Fruit fly (Drosophila melanogaster) whole organism, embryonic: ENCODE data around the gene VhaPPA1-2.

ENCODE experiments used
- B-H2 ChIP-seq: fragments of 200-800 bp; sonication (Bioruptor generic); optimal IDR thresholded peaks from 2 replicates; lab custom pipeline; 2018; ENCODE audit warnings: missing biosample characterization, mild to moderate bottlenecking, missing genetic modification characterization
- CG10267 ChIP-seq: fragments of 200-800 bp; sonication (Bioruptor generic); optimal IDR thresholded peaks from 2 replicates; lab custom pipeline; 2018; ENCODE audit warnings: missing biosample characterization, mild to moderate bottlenecking, missing genetic modification characterization, moderate library complexity
- CG10321 ChIP-seq: fragments of 200-800 bp; sonication (Bioruptor generic); IDR thresholded peaks from 2 replicates; pipeline ENCODE4 v1.3.6; 2022; ENCODE audit warnings: missing biosample characterization, missing genetic modification characterization
- CG11695 ChIP-seq: fragments of 200-800 bp; sonication (Bioruptor generic); IDR thresholded peaks from 3 replicates; pipeline ENCODE4 v1.3.6; 2022; ENCODE audit warnings: missing biosample characterization, missing genetic modification characterization
- CG13624 ChIP-seq: fragments of 200-800 bp; sonication (Bioruptor generic); optimal IDR thresholded peaks from 2 replicates; lab custom pipeline; 2016; ENCODE audit warnings: missing biosample characterization, missing genetic modification characterization
- CG14710 ChIP-seq: fragments of 200-800 bp; sonication (Bioruptor generic); optimal IDR thresholded peaks from 3 replicates; lab custom pipeline; 2019; ENCODE audit warnings: missing biosample characterization, mild to moderate bottlenecking, missing genetic modification characterization, moderate library complexity
- CG15514 ChIP-seq: fragments of 200-800 bp; sonication (Bioruptor generic); optimal IDR thresholded peaks from 3 replicates; lab custom pipeline; 2017; ENCODE audit warnings: missing biosample characterization, missing genetic modification characterization, mild to moderate bottlenecking, moderate library complexity, missing genetic modification reagents
- CG32772 ChIP-seq: fragments of 200-800 bp; sonication (Bioruptor generic); IDR thresholded peaks from 2 replicates; pipeline ENCODE4 v1.3.6; 2022; ENCODE audit warnings: missing biosample characterization, missing genetic modification characterization
- CG34224 ChIP-seq: fragments of 200-800 bp; sonication (Bioruptor generic); IDR thresholded peaks from 3 replicates; pipeline ENCODE4 v1.3.6; 2022; ENCODE audit warnings: missing biosample characterization, missing genetic modification characterization; ENCODE audit not compliant: partially characterized antibody
- CG34422 ChIP-seq: fragments of 200-800 bp; sonication (Bioruptor generic); IDR thresholded peaks from 3 replicates; pipeline ENCODE4 v1.3.6; 2022; ENCODE audit warnings: missing biosample characterization, missing genetic modification characterization
- CG4617 ChIP-seq: fragments of 200-800 bp; sonication (Bioruptor generic); optimal IDR thresholded peaks from 3 replicates; lab custom pipeline; 2016; ENCODE audit warnings: missing biosample characterization, missing genetic modification characterization, borderline replicate concordance
- CG5180 ChIP-seq: fragments of 200-800 bp; sonication (Bioruptor generic); optimal IDR thresholded peaks from 3 replicates; lab custom pipeline; 2017; ENCODE audit warnings: missing biosample characterization, missing genetic modification characterization, mild to moderate bottlenecking, moderate library complexity, missing genetic modification reagents
- CG7271 ChIP-seq: fragments of 200-800 bp; sonication (Bioruptor generic); optimal IDR thresholded peaks from 2 replicates; lab custom pipeline; 2018; ENCODE audit warnings: missing biosample characterization, mild to moderate bottlenecking, missing genetic modification characterization, moderate library complexity
- CG7556 ChIP-seq: fragments of 200-800 bp; sonication (Bioruptor generic); optimal IDR thresholded peaks from 2 replicates; lab custom pipeline; 2017; ENCODE audit warnings: missing biosample characterization, mild to moderate bottlenecking, missing genetic modification characterization
- CG9876 ChIP-seq: fragments of 200-800 bp; sonication (Bioruptor generic); optimal IDR thresholded peaks from 2 replicates; lab custom pipeline; 2016; ENCODE audit warnings: missing biosample characterization, missing genetic modification characterization
- Camta ChIP-seq: fragments of 200-800 bp; sonication (Bioruptor generic); optimal IDR thresholded peaks from 2 replicates; lab custom pipeline; 2016; ENCODE audit warnings: missing biosample characterization, missing genetic modification characterization
- Dek ChIP-seq: fragments of 200-800 bp; sonication (Bioruptor generic); optimal IDR thresholded peaks from 3 replicates; lab custom pipeline; 2019; ENCODE audit warnings: missing biosample characterization, mild to moderate bottlenecking, missing genetic modification characterization, moderate library complexity
- Ets65A ChIP-seq: fragments of 200-800 bp; sonication (Bioruptor generic); peaks from one replicate; lab custom pipeline; 2016; ENCODE audit warnings: missing biosample characterization, missing genetic modification characterization
- HmgZ ChIP-seq: fragments of 200-800 bp; sonication (Bioruptor generic); optimal IDR thresholded peaks from 2 replicates; lab custom pipeline; 2018; ENCODE audit warnings: missing biosample characterization, mild to moderate bottlenecking, missing genetic modification characterization
- Hr39 ChIP-seq: fragments of >200 bp; optimal IDR thresholded peaks from 2 replicates; lab custom pipeline; 2017
- Nf-YA ChIP-seq: fragments of 200-800 bp; sonication (Bioruptor generic); IDR thresholded peaks from 2 replicates; pipeline ENCODE4 v1.3.6; 2022; ENCODE audit warnings: missing biosample characterization, missing genetic modification characterization
- Pdp1 ChIP-seq, 2 experiments: fragments of 200-800 bp; sonication (Bioruptor generic); optimal IDR thresholded peaks; 3 replicates each; lab custom pipeline; 2016; ENCODE audit warnings: missing biosample characterization in 2 of 2, missing genetic modification characterization in 2 of 2, mild to moderate bottlenecking in 1 of 2, moderate library complexity in 1 of 2
- Scr ChIP-seq: fragments of 200-800 bp; sonication (Bioruptor generic); IDR thresholded peaks from 2 replicates; pipeline ENCODE4 v1.3.6; 2022; ENCODE audit warnings: missing biosample characterization, missing genetic modification characterization; ENCODE audit not compliant: partially characterized antibody
- Ssrp ChIP-seq: fragments of 200-800 bp; sonication (Bioruptor generic); optimal IDR thresholded peaks from 2 replicates; lab custom pipeline; 2018; ENCODE audit warnings: missing biosample characterization, mild to moderate bottlenecking, missing genetic modification characterization, moderate library complexity
- YL-1 ChIP-seq: fragments of 200-800 bp; sonication (Bioruptor generic); optimal IDR thresholded peaks from 3 replicates; lab custom pipeline; 2017; ENCODE audit warnings: missing biosample characterization, mild to moderate bottlenecking, missing genetic modification characterization
- abd-A ChIP-seq: fragments of 200-800 bp; sonication (Bioruptor generic); optimal IDR thresholded peaks from 3 replicates; lab custom pipeline; 2019; ENCODE audit warnings: missing biosample characterization, mild to moderate bottlenecking, missing genetic modification characterization, moderate library complexity
- amos ChIP-seq: fragments of 200-800 bp; sonication (Bioruptor generic); IDR thresholded peaks from 2 replicates; pipeline ENCODE4 v1.3.6; 2022; ENCODE audit warnings: missing biosample characterization, missing genetic modification characterization; ENCODE audit not compliant: partially characterized antibody
- bcd ChIP-seq: fragments of 200-800 bp; sonication (Bioruptor generic); optimal IDR thresholded peaks from 2 replicates; lab custom pipeline; 2017; ENCODE audit warnings: missing biosample characterization, mild to moderate bottlenecking, missing genetic modification characterization
- cad ChIP-seq: fragments of >200 bp; optimal IDR thresholded peaks from 2 replicates; lab custom pipeline; 2017; ENCODE audit warnings: missing biosample characterization, missing genetic modification characterization
- dm ChIP-seq: fragments of 200-800 bp; sonication (Bioruptor generic); optimal IDR thresholded peaks from 3 replicates; lab custom pipeline; 2016; ENCODE audit warnings: missing biosample characterization, missing genetic modification characterization
- gsb ChIP-seq: fragments of 200-800 bp; sonication (Bioruptor generic); IDR thresholded peaks from 2 replicates; pipeline ENCODE4 v1.3.6; 2022; ENCODE audit warnings: missing biosample characterization, missing genetic modification characterization
- jigr1 ChIP-seq: fragments of 200-800 bp; sonication (Bioruptor generic); IDR thresholded peaks from 3 replicates; pipeline ENCODE4 v1.3.6; 2022; ENCODE audit warnings: missing biosample characterization, missing genetic modification characterization
- lov ChIP-seq, 2 experiments: fragments of 200-800 bp in 1 of 2; fragments of >200 bp in 1 of 2; sonication (Bioruptor generic) in 1 of 2; IDR thresholded peaks in 1 of 2; optimal IDR thresholded peaks in 1 of 2; 2 replicates in 1 of 2; 3 replicates in 1 of 2; pipeline versions ENCODE4 v1.3.6 to Lab custom; 2017 to 2022; ENCODE audit warnings: missing biosample characterization in 1 of 2, missing genetic modification characterization in 1 of 2
- mam ChIP-seq: fragments of 200-800 bp; sonication (Bioruptor generic); optimal IDR thresholded peaks from 3 replicates; lab custom pipeline; 2016; ENCODE audit warnings: missing biosample characterization, missing genetic modification characterization
- ranshi ChIP-seq: fragments of 200-800 bp; sonication (Bioruptor generic); IDR thresholded peaks from 2 replicates; pipeline ENCODE4 v1.3.6; 2022; ENCODE audit warnings: missing biosample characterization, missing genetic modification characterization
- row ChIP-seq: fragments of 200-800 bp; sonication (Bioruptor generic); IDR thresholded peaks from 3 replicates; pipeline ENCODE4 v1.3.6; 2022; ENCODE audit warnings: missing biosample characterization, missing genetic modification characterization
- slp2 ChIP-seq: fragments of 200-800 bp; sonication (Bioruptor generic); optimal IDR thresholded peaks from 2 replicates; lab custom pipeline; 2016; ENCODE audit warnings: missing biosample characterization, missing genetic modification characterization
- tgo ChIP-seq: fragments of 200-800 bp; sonication (Bioruptor generic); IDR thresholded peaks from 3 replicates; pipeline ENCODE4 v1.3.6; 2022; ENCODE audit warnings: missing biosample characterization, missing genetic modification characterization

Gene VhaPPA1-2

dm6 chr3R:14893791-14894782 is 6.0 kb downstream of the VhaPPA1-2 start, which contains the start of gene Dph2 (continued):
- TF ChIP-seq Dek (tag; lab: Kevin White, UChicago) = peak; percentile 82
- peak; percentile 3 for TF ChIP-seq Camta (GFP tag; lab: Kevin White, UChicago)
- TF ChIP-seq row (GFP tag; lab: Robert Waterston, UW) = peak; percentile 91
- TF ChIP-seq mam (GFP tag; lab: Kevin White, UChicago) = peak; percentile 30
- TF ChIP-seq Ets65A (GFP tag; lab: Kevin White, UChicago) = peak; percentile 91
- TF ChIP-seq CG14710 (tag; lab: Kevin White, UChicago) = peak; percentile 77
- TF ChIP-seq CG10321 (GFP tag; lab: Robert Waterston, UW) = peak; percentile 61
- TF ChIP-seq CG34224 (GFP tag; lab: Robert Waterston, UW) = no peak
- 0 out of 3 replicates have a peak, but pooled peaks have one; percentile 35 for TF ChIP-seq jigr1 (GFP tag; lab: Robert Waterston, UW)
- 0 out of 2 replicates have a peak, but pooled peaks have one; percentile 18 for TF ChIP-seq amos (GFP tag; lab: Robert Waterston, UW)
- peak; percentile 70 for TF ChIP-seq HmgZ (tag; lab: Kevin White, UChicago)
- TF ChIP-seq CG13624 (GFP tag; lab: Kevin White, UChicago) = peak; percentile 60
- no peak for TF ChIP-seq CG5180 (GFP tag; lab: Kevin White, UChicago)
- TF ChIP-seq Nf-YA (GFP tag; lab: Robert Waterston, UW) = peak; percentile 59; the same call in 1 of the 2 replicates
- TF ChIP-seq Scr = peak; percentile 35
- TF ChIP-seq slp2 (GFP tag; lab: Kevin White, UChicago) = peak; percentile 23
- TF ChIP-seq tgo (GFP tag; lab: Robert Waterston, UW) = peak; percentile 82
- peak; percentile 71 for TF ChIP-seq gsb
- TF ChIP-seq lov (optimal IDR thresholded peaks at IDR 0.05; lab: Kevin White, UChicago) = no peak
- peak; percentile 58; the same call in 1 of the 3 replicates for TF ChIP-seq lov (GFP tag; IDR thresholded peaks at IDR 0.05; lab: Robert Waterston, UW)
- TF ChIP-seq B-H2 (GFP tag; lab: Kevin White, UChicago) = peak; percentile 50
- TF ChIP-seq CG15514 (GFP tag; lab: Kevin White, UChicago) = peak; percentile 66
- TF ChIP-seq CG32772 = peak; percentile 75
- TF ChIP-seq YL-1 (GFP tag; lab: Kevin White, UChicago) = peak; percentile 25
- peak; percentile 39 for TF ChIP-seq dm (GFP tag; lab: Kevin White, UChicago)
- TF ChIP-seq Ssrp (tag; lab: Kevin White, UChicago) = peak; percentile 79
- TF ChIP-seq CG10267 = peak; percentile 83
- peak; percentile 4 for TF ChIP-seq cad (GFP tag; lab: Kevin White, UChicago)
- TF ChIP-seq Hr39 (lab: Kevin White, UChicago) = no peak
- peak; percentile 73 for TF ChIP-seq CG34422 (GFP tag; lab: Robert Waterston, UW)
- peak; percentile 40 for TF ChIP-seq CG7556 (GFP tag; lab: Kevin White, UChicago)
- peak; percentile 69 for TF ChIP-seq CG4617
- TF ChIP-seq CG11695 (GFP tag; lab: Robert Waterston, UW) = peak; percentile 86
- TF ChIP-seq CG9876 (GFP tag; lab: Kevin White, UChicago) = peak; percentile 39
- TF ChIP-seq bcd (GFP tag; lab: Kevin White, UChicago) = peak; percentile 44
- TF ChIP-seq CG7271 (tag; lab: Kevin White, UChicago) = peak; percentile 62
- TF ChIP-seq Pdp1 (GFP tag; optimal IDR thresholded peaks at IDR 0.05; lab: Kevin White, UChicago) = peak; percentile 26 to 39
- TF ChIP-seq abd-A (tag; lab: Kevin White, UChicago) = no peak
- peak; percentile 86 for TF ChIP-seq ranshi
